Worm (Caenorhabditis elegans): Measurements from ENCODE around the gene athp-1.

DNA sequence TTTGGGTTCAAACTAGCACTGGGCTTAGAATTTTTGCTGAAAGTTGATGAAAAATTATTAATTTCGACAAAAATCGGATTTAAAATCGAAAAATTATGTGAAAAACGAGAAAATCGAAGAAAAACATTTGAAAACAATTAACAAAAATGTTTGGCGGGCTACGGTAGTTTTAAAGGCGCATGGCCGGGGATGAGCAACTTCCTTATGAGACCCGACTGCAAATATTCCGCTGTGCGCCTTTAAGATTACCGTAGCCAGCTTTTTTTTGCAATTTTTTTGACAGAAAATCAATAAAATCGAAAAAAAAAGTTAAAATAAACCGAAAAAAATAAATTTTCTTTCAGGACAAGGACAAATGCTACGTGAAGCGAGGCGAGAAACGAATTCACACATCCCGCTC, 4.0 kb upstream of the athp-1 start:
- TF ChIP-seq snpc-4 (tag; optimal IDR thresholded peaks at IDR 0.05) (no peak), ama-1 (optimal IDR thresholded peaks at IDR 0.05) (no peak), fos-1 (tag; optimal IDR thresholded peaks at IDR 0.05) (no peak), nhr-23 (tag; optimal IDR thresholded peaks at IDR 0.05) (no peak), nhr-6 (tag; optimal IDR thresholded peaks at IDR 0.05) (no peak), nhr-12 (tag; optimal IDR thresholded peaks at IDR 0.05) (no peak), mab-5 (tag; optimal IDR thresholded peaks at IDR 0.05) (no peak), lin-39 (tag; optimal IDR thresholded peaks at IDR 0.05) (no peak), unc-39 (tag; optimal IDR thresholded peaks at IDR 0.05) (no peak), nhr-25 (tag; optimal IDR thresholded peaks at IDR 0.05) (no peak), skn-1 (tag; optimal IDR thresholded peaks at IDR 0.05) (no peak)
